Fruit fly (Drosophila melanogaster) whole organism: Measurements from ENCODE around the gene Sec24CD.
A peak's percentile ranks its signal among the peaks of the same experiment; 100 is the strongest.

Source experiments
- CG8478 ChIP-seq: fragments of >200 bp; optimal IDR thresholded peaks from 2 replicates; lab custom pipeline; 2018; ENCODE audit warnings: inconsistent platforms
- Dll ChIP-seq: fragments of >200 bp; optimal IDR thresholded peaks from 2 replicates; lab custom pipeline; 2017
- EcR ChIP-seq, 2 experiments: fragments of >200 bp; optimal IDR thresholded peaks; 2 replicates each; lab custom pipeline; 2017; ENCODE audit warnings: missing biosample characterization in 2 of 2, missing genetic modification characterization in 2 of 2, missing genetic modification reagents in 2 of 2
- pan ChIP-seq: fragments of >200 bp; optimal IDR thresholded peaks from 2 replicates; lab custom pipeline; 2017
- psq ChIP-seq: fragments of >200 bp; optimal IDR thresholded peaks from 2 replicates; lab custom pipeline; 2017
- usp ChIP-seq: fragments of >200 bp; optimal IDR thresholded peaks from 2 replicates; lab custom pipeline; 2017; ENCODE audit warnings: missing biosample characterization, missing genetic modification characterization, mixed read lengths

The Sec24CD gene

dm6 chr2L:2185373-2185772 lies 51.3 kb downstream of the Sec24CD start:
- no peak for TF ChIP-seq Dll (lab: Kevin White, UChicago)
- TF ChIP-seq pan (lab: Kevin White, UChicago) = no peak
- TF ChIP-seq usp (GFP tag; lab: Kevin White, UChicago) = no peak
- no peak for TF ChIP-seq CG8478 (lab: Kevin White, UChicago)
- TF ChIP-seq EcR (GFP tag; optimal IDR thresholded peaks at IDR 0.05; lab: Kevin White, UChicago) = no peak
- TF ChIP-seq psq (lab: Kevin White, UChicago) = no peak

dm6 chr2L:2184659-2185058 lies 52.0 kb downstream of the Sec24CD start:
- no peak for TF ChIP-seq usp (GFP tag; lab: Kevin White, UChicago)
- no peak for TF ChIP-seq pan (lab: Kevin White, UChicago)
- no peak for TF ChIP-seq Dll (lab: Kevin White, UChicago)
- TF ChIP-seq psq (lab: Kevin White, UChicago) = no peak
- TF ChIP-seq EcR (GFP tag; optimal IDR thresholded peaks at IDR 0.05; lab: Kevin White, UChicago) = no peak
- no peak for TF ChIP-seq CG8478 (lab: Kevin White, UChicago)

dm6 chr2L:2184129-2184528 lies 52.5 kb downstream of the Sec24CD start:
- TF ChIP-seq CG8478 (lab: Kevin White, UChicago) (no peak), EcR (GFP tag; optimal IDR thresholded peaks at IDR 0.05; lab: Kevin White, UChicago) (no peak), pan (lab: Kevin White, UChicago) (no peak), Dll (lab: Kevin White, UChicago) (no peak), psq (lab: Kevin White, UChicago) (no peak), usp (GFP tag; lab: Kevin White, UChicago) (no peak)

dm6 chr2L:2182735-2183340 lies 53.8 kb downstream of the Sec24CD start:
- TF ChIP-seq Dll (lab: Kevin White, UChicago) = no peak
- no peak for TF ChIP-seq CG8478 (lab: Kevin White, UChicago)
- TF ChIP-seq psq (lab: Kevin White, UChicago) = no peak
- TF ChIP-seq EcR (GFP tag; optimal IDR thresholded peaks at IDR 0.05; lab: Kevin White, UChicago) = no peak
- no peak for TF ChIP-seq usp (GFP tag; lab: Kevin White, UChicago)
- no peak for TF ChIP-seq pan (lab: Kevin White, UChicago)

- TF ChIP-seq Dll (lab: Kevin White, UChicago) = no peak
- peak; percentile 28 for TF ChIP-seq pan (lab: Kevin White, UChicago)
Measured at dm6 chr2L:2181971-2182643, 54.5 kb downstream of the Sec24CD start.
